Worm (Caenorhabditis elegans): ENCODE results near the gene ZK829.9.

- TF ChIP-seq madf-6 (GFP tag; IDR thresholded peaks at IDR 0.05) (peak; percentile 83), let-526 (GFP tag; IDR thresholded peaks at IDR 0.05) (no peak), hsf-1 (GFP tag; IDR thresholded peaks at IDR 0.05) (no peak), ccch-3 (GFP tag; optimal IDR thresholded peaks at IDR 0.05) (no peak), madf-3 (GFP tag; IDR thresholded peaks at IDR 0.05) (no peak), B0019.2 (GFP tag; conservative IDR thresholded peaks at IDR 0.05) (no peak), bed-2 (GFP tag; IDR thresholded peaks at IDR 0.05) (no peak), nhr-80 (tag; optimal IDR thresholded peaks at IDR 0.05) (peak; percentile 5), him-1 (tag; optimal IDR thresholded peaks at IDR 0.05) (no peak)
Measured at ce11 chrIV:11961485-11962255, 8.7 kb upstream of the ZK829.9 start, which contains the start of gene ZK829.7.
